Worm (Caenorhabditis elegans) whole organism, L4 larva: ENCODE data around the gene nsph-4.2.

Source experiments
- F44E2.7 ChIP-seq: fragments of 200-800 bp; sonication (Bioruptor generic); IDR thresholded peaks from 2 replicates; pipeline ENCODE4 v2.1.2; 2022; ENCODE audit warnings: missing genetic modification characterization, missing compliant biosample characterization
- hif-1 ChIP-seq, 2 experiments: sonication (generic microtip); optimal IDR thresholded peaks; 2 replicates each; lab custom pipeline; 2016 to 2017; ENCODE audit warnings: missing compliant biosample characterization in 2 of 2, missing genetic modification characterization in 2 of 2, missing genetic modification reagents in 2 of 2, missing genotype in 2 of 2, mild to moderate bottlenecking in 1 of 2
- mxl-2 ChIP-seq: fragments of 200-800 bp; sonication (Bioruptor generic); conservative IDR thresholded peaks from 2 replicates; pipeline ENCODE4 v1.3.6; 2022; ENCODE audit warnings: missing genetic modification reagents, missing genetic modification characterization, missing compliant biosample characterization
- unc-130 ChIP-seq: sonication (generic microtip); optimal IDR thresholded peaks from 2 replicates; lab custom pipeline; 2016; ENCODE audit warnings: missing genetic modification reagents, missing genetic modification characterization, missing compliant biosample characterization

nsph-4.2 gene

ce11 chrIV:5268803-5269202, 50.2 kb downstream of the nsph-4.2 start, which contains the start of gene F36H12.4:
Gene F36H12.4 (plus strand): TSS chrIV:5269103.
- no peak for TF ChIP-seq F44E2.7 (GFP tag; lab: Robert Waterston, UW)
- TF ChIP-seq hif-1 (tag; optimal IDR thresholded peaks at IDR 0.05; lab: Kevin White, UChicago), result no peak
- TF ChIP-seq mxl-2, result no peak
- TF ChIP-seq unc-130 (GFP tag; lab: Kevin White, UChicago), result no peak
